Worm (Caenorhabditis elegans): ENCODE results near the gene ent-2.
A peak's percentile ranks its signal among the peaks of the same experiment; 100 is the strongest.

Gene ent-2

DNA sequence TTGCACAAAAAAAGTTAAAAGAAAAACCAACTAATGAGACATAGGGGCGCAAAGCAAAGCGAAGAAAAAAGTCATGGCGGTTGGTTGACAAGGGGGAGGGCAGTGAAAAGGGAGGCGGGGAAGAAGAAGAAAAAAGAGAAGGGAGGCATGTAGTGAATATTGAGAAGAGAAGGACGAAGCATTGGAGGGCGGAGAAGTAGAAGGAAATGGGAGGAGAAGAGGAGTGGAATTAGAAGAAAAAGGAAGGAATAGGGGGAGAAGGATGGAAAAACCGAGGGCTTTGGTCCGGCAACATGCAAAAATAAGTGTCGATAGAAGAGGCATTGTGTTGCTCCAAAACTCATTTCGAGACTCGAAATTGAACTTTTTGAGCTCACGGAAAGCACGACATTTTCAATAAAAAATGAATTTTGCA, 29.9 kb downstream of the ent-2 start (continued):
- TF ChIP-seq ztf-11 (tag; optimal IDR thresholded peaks at IDR 0.05), result no peak
- no peak for TF ChIP-seq snpc-4 (tag; optimal IDR thresholded peaks at IDR 0.05)
- no peak for TF ChIP-seq nhr-28 (tag; optimal IDR thresholded peaks at IDR 0.05)
- TF ChIP-seq C16A3.4 (tag; optimal IDR thresholded peaks at IDR 0.05), result no peak
- TF ChIP-seq aha-1 (tag; optimal IDR thresholded peaks at IDR 0.05), result no peak

DNA sequence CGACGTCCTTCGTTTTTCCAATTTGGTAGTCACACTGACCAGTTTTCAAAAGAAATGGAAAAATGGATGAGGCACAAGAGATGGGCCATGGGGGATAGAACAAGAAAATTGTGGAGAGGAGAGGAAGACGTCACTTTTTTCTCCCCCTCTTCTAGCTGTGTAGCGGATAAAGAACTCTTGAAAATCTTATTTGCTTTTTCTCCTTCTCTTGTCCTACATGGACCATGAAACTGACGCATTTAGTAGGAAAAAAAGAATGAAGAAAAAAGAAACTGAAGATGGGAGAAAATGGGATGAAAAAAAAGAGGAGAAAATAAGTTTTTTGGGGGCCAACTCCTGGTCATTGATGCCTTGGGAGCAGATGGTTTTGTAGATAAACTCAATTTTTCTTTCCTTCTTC, 33.1 kb downstream of the ent-2 start:
- peak; percentile 87 for TF ChIP-seq lin-14 (GFP tag; optimal IDR thresholded peaks at IDR 0.05)
- TF ChIP-seq irx-1 (tag; optimal IDR thresholded peaks at IDR 0.05), result no peak
- no peak for TF ChIP-seq efl-1 (optimal IDR thresholded peaks at IDR 0.05)
- peak in 1 of 2 experiments; percentile 56 for TF ChIP-seq efl-1 (GFP tag; optimal IDR thresholded peaks at IDR 0.05 in 1 of 2)
- peak; percentile 9 for TF ChIP-seq snu-23 (GFP tag; optimal IDR thresholded peaks at IDR 0.05)
- TF ChIP-seq nhr-71 (tag; optimal IDR thresholded peaks at IDR 0.05), result peak; percentile 12
- TF ChIP-seq lir-3 (tag; optimal IDR thresholded peaks at IDR 0.05; ENCODE audit: poor library complexity), result peak; percentile 1
- peak in 1 of 2 experiments; percentile 34 for TF ChIP-seq lsy-2 (tag; optimal IDR thresholded peaks at IDR 0.05)
- TF ChIP-seq ceh-82 (tag; optimal IDR thresholded peaks at IDR 0.05), result peak in 1 of 3 experiments; percentile 36
- TF ChIP-seq fkh-10 (GFP tag; optimal IDR thresholded peaks at IDR 0.05), result peak; percentile 81
- TF ChIP-seq tbx-2 (tag; optimal IDR thresholded peaks at IDR 0.05), result peak; percentile 40
- TF ChIP-seq ceh-63 (GFP tag; optimal IDR thresholded peaks at IDR 0.05), result no peak
- TF ChIP-seq nhr-19 (GFP tag; conservative IDR thresholded peaks at IDR 0.05), result no peak

DNA sequence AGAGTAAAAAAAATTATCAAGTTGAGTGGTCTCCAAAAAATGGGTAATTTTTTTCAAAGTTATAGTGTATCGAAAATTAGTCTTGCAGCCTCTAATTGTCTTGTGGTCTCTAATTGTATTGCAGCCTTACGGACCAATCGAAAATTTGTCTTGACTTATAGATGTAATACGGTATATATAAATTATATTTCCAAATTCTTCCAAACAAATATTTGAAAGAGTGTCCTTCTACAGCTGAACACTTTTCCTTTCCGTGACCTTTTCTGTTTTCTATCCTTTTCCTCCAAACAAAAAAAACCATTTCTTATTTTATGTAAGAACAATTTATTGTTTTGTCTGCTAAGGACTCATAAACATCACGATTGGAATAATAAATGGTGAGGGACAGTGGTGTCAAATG, 39.7 kb downstream of the ent-2 start, which contains the start of gene K09E9.7:
K09E9.7 (plus strand) TSS at position 301 of the 400 bp plus-strand sequence.
- no peak for TF ChIP-seq nhr-20 (tag; optimal IDR thresholded peaks at IDR 0.05)
- no peak for TF ChIP-seq nhr-237 (tag; optimal IDR thresholded peaks at IDR 0.05)
- TF ChIP-seq lin-35 (GFP tag; optimal IDR thresholded peaks at IDR 0.05), result no peak
- no peak for TF ChIP-seq lin-14 (GFP tag; optimal IDR thresholded peaks at IDR 0.05)
- TF ChIP-seq egl-27 (tag; optimal IDR thresholded peaks at IDR 0.05), result no peak
- no peak for TF ChIP-seq skn-1 (tag; optimal IDR thresholded peaks at IDR 0.05)
- no peak for TF ChIP-seq nhr-90 (tag; optimal IDR thresholded peaks at IDR 0.05; ENCODE audit: poor library complexity)
- no peak for TF ChIP-seq alr-1 (tag; optimal IDR thresholded peaks at IDR 0.05; ENCODE audit: borderline replicate concordance)
- no peak for TF ChIP-seq mef-2 (tag; optimal IDR thresholded peaks at IDR 0.05)
- TF ChIP-seq ztf-4 (tag; optimal IDR thresholded peaks at IDR 0.05), result no peak
- no peak for TF ChIP-seq ceh-90 (tag; optimal IDR thresholded peaks at IDR 0.05)
- TF ChIP-seq xbp-1 (tag; optimal IDR thresholded peaks at IDR 0.05), result no peak
- TF ChIP-seq Y116A8C.19 (tag; optimal IDR thresholded peaks at IDR 0.05; ENCODE audit: borderline replicate concordance), result no peak

DNA sequence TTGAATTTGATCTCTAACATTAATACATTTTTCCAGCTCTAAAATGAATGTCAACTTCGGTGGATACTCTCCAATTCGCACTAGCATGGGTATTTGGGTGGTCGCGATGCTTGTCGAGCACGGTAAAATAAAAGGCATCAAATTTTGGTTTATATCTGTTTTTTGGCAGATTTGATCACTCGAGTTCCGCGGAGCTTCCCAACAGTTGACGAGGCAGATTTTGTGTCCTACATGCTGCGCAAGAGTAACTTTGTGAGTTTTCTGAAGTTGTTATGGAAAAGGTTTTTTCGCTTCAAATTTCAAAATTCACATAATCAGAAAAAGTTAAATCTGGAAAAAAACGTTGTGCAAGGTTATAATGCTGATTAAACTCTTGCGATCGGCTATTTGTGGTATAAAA, 40.5 kb downstream of the ent-2 start:
- TF ChIP-seq C04F5.9 (tag; optimal IDR thresholded peaks at IDR 0.05), result no peak
- no peak for TF ChIP-seq lin-13 (GFP tag; optimal IDR thresholded peaks at IDR 0.05)
- TF ChIP-seq zag-1 (tag; optimal IDR thresholded peaks at IDR 0.05), result no peak
- no peak for TF ChIP-seq Y116A8C.19 (tag; optimal IDR thresholded peaks at IDR 0.05; ENCODE audit: borderline replicate concordance)
- TF ChIP-seq fkh-10 (GFP tag; optimal IDR thresholded peaks at IDR 0.05), result no peak
- no peak for TF ChIP-seq lir-3 (tag; optimal IDR thresholded peaks at IDR 0.05; ENCODE audit: poor library complexity)
- TF ChIP-seq nhr-85 (tag), result no peak
- TF ChIP-seq unc-98 (GFP tag; IDR thresholded peaks at IDR 0.05), result no peak
- TF ChIP-seq tbx-2 (tag; optimal IDR thresholded peaks at IDR 0.05), result no peak
- no peak for TF ChIP-seq F16B12.6 (tag; optimal IDR thresholded peaks at IDR 0.05)
- TF ChIP-seq hlh-17 (GFP tag; optimal IDR thresholded peaks at IDR 0.05; ENCODE audit: borderline replicate concordance), result no peak
- no peak for TF ChIP-seq hlh-4 (tag; optimal IDR thresholded peaks at IDR 0.05)
- no peak for TF ChIP-seq snu-23 (GFP tag; optimal IDR thresholded peaks at IDR 0.05)
- TF ChIP-seq snpc-4 (tag; optimal IDR thresholded peaks at IDR 0.05), result no peak
- no peak for TF ChIP-seq ets-5 (GFP tag; IDR thresholded peaks at IDR 0.05)
- TF ChIP-seq efl-1 (optimal IDR thresholded peaks at IDR 0.05), result no peak
- TF ChIP-seq efl-1 (GFP tag; optimal IDR thresholded peaks at IDR 0.05 in 1 of 2), result no peak
- TF ChIP-seq lin-14 (GFP tag; optimal IDR thresholded peaks at IDR 0.05), result no peak
- TF ChIP-seq nhr-19 (GFP tag; conservative IDR thresholded peaks at IDR 0.05), result no peak
- TF ChIP-seq lin-15B (tag; optimal IDR thresholded peaks at IDR 0.05), result no peak

Data from whole organism, L1 larva.